Worm (Caenorhabditis elegans) whole organism, L2 larva: ENCODE measurements around the gene osgn-1.

Experiments
- egl-27 ChIP-seq: sonication (generic microtip); optimal IDR thresholded peaks from 3 replicates; lab custom pipeline; 2017; ENCODE audit warnings: missing biosample characterization, missing genetic modification reagents, missing genetic modification characterization
- lin-11 ChIP-seq: fragments of 150-350 bp; sonication (generic microtip); optimal IDR thresholded peaks from 2 replicates; lab custom pipeline; 2014; ENCODE audit warnings: missing biosample characterization, missing genetic modification characterization, inconsistent platforms, mixed read lengths
- nhr-237 ChIP-seq: fragments of 150-350 bp; optimal IDR thresholded peaks from 2 replicates; lab custom pipeline; 2014; ENCODE audit warnings: missing biosample characterization, missing genetic modification characterization

Gene osgn-1

DNA sequence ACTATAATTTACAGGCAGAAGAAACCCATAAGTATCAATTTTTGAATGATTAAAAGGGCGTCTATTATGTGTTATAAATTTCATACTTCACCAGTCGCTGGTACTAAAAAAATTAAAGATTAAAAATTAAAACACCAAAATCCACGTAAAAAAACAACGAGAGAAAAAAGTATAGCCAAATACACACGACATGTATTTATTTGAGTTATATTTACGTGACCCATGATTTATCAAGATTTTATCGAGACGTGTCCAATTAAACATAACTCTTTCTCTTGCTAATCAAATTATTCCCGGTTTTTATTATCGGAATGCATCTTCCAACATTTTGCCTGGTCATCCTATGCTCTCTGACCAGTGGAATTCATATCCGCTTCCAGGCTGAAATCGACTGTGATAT is 60.1 kb downstream of the osgn-1 start, which contains the start of gene F36A4.4:
F36A4.4 (plus strand) TSS at position 301 of the 400 bp plus-strand sequence.
- TF ChIP-seq lin-11 (tag; lab: Kevin White, UChicago) (no peak), egl-27 (tag; lab: Kevin White, UChicago) (no peak), nhr-237 (no peak)
- TF ChIP-seq, all 48 proteins: peak for 0
